Fruit fly (Drosophila melanogaster) whole organism, embryonic: Measurements from ENCODE around the gene CG15543.

Experiments
- Abd-B ChIP-seq: fragments of 200-800 bp; sonication (Bioruptor generic); optimal IDR thresholded peaks from 2 replicates; lab custom pipeline; 2018; ENCODE audit warnings: missing biosample characterization, mild to moderate bottlenecking, missing genetic modification characterization, moderate library complexity
- BEAF-32 ChIP-seq: fragments of 200-800 bp; sonication (Bioruptor generic); optimal IDR thresholded peaks from 3 replicates; lab custom pipeline; 2017; ENCODE audit warnings: missing biosample characterization, missing genetic modification characterization, mild to moderate bottlenecking, moderate library complexity, missing genetic modification reagents
- CG10209 ChIP-seq: fragments of 200-800 bp; sonication (Bioruptor generic); optimal IDR thresholded peaks from 3 replicates; lab custom pipeline; 2017; ENCODE audit warnings: missing biosample characterization, mild to moderate bottlenecking, missing genetic modification characterization, missing genetic modification reagents
- CG10543 ChIP-seq: fragments of 200-800 bp; sonication (Bioruptor generic); optimal IDR thresholded peaks from 3 replicates; lab custom pipeline; 2017; ENCODE audit warnings: missing biosample characterization, mild to moderate bottlenecking, missing genetic modification characterization, moderate library complexity
- CG10654 ChIP-seq: fragments of 200-800 bp; sonication (Bioruptor generic); optimal IDR thresholded peaks from 2 replicates; lab custom pipeline; 2016; ENCODE audit warnings: missing biosample characterization, missing genetic modification characterization
- CG11696 ChIP-seq: fragments of 200-800 bp; sonication (Bioruptor generic); IDR thresholded peaks from 2 replicates; pipeline ENCODE4 v1.3.6; 2022; ENCODE audit warnings: missing biosample characterization, missing genetic modification characterization
- CG13424 ChIP-seq: fragments of 200-800 bp; sonication (Bioruptor generic); optimal IDR thresholded peaks from 2 replicates; lab custom pipeline; 2019; ENCODE audit warnings: missing biosample characterization, mild to moderate bottlenecking, missing genetic modification characterization, moderate library complexity
- CG1529 ChIP-seq: fragments of 200-800 bp; sonication (Bioruptor generic); optimal IDR thresholded peaks from 3 replicates; lab custom pipeline; 2018; ENCODE audit warnings: missing biosample characterization, missing genetic modification characterization
- CG17385 ChIP-seq: fragments of 200-800 bp; sonication (Bioruptor generic); optimal IDR thresholded peaks from 3 replicates; lab custom pipeline; 2018; ENCODE audit warnings: missing biosample characterization, mild to moderate bottlenecking, missing genetic modification characterization
- CG18011 ChIP-seq: fragments of 200-800 bp; sonication (Bioruptor generic); optimal IDR thresholded peaks from 2 replicates; lab custom pipeline; 2017; ENCODE audit warnings: missing biosample characterization, missing genetic modification characterization, mild to moderate bottlenecking, moderate library complexity, missing genotype
- CG31388 ChIP-seq: fragments of 200-800 bp; sonication (Bioruptor generic); optimal IDR thresholded peaks from 2 replicates; lab custom pipeline; 2016; ENCODE audit warnings: missing biosample characterization, missing genetic modification characterization
- CG33213 ChIP-seq: fragments of 200-800 bp; sonication (Bioruptor generic); optimal IDR thresholded peaks from 3 replicates; lab custom pipeline; 2016; ENCODE audit warnings: missing biosample characterization, missing genetic modification characterization
- CG3838 ChIP-seq: fragments of 200-800 bp; sonication (Bioruptor generic); optimal IDR thresholded peaks from 3 replicates; lab custom pipeline; 2016; ENCODE audit warnings: missing biosample characterization, missing genetic modification characterization
- CG42726 ChIP-seq: fragments of 200-800 bp; sonication (Bioruptor generic); IDR thresholded peaks from 2 replicates; pipeline ENCODE4 v1.3.6; 2022; ENCODE audit warnings: missing biosample characterization, missing genetic modification characterization; ENCODE audit not compliant: partially characterized antibody
- CG4854 ChIP-seq: fragments of 200-800 bp; sonication (Bioruptor generic); optimal IDR thresholded peaks from 2 replicates; lab custom pipeline; 2016; ENCODE audit warnings: missing biosample characterization, missing genetic modification characterization, inconsistent platforms
- CG5245 ChIP-seq: fragments of 200-800 bp; sonication (Bioruptor generic); optimal IDR thresholded peaks from 3 replicates; lab custom pipeline; 2016; ENCODE audit warnings: missing biosample characterization, missing genetic modification characterization
- CG6813 ChIP-seq: fragments of 200-800 bp; sonication (Bioruptor generic); optimal IDR thresholded peaks from 2 replicates; lab custom pipeline; 2017; ENCODE audit warnings: missing biosample characterization, missing genetic modification characterization, mild to moderate bottlenecking, moderate library complexity, missing genetic modification reagents
- CG7271 ChIP-seq: fragments of 200-800 bp; sonication (Bioruptor generic); optimal IDR thresholded peaks from 2 replicates; lab custom pipeline; 2018; ENCODE audit warnings: missing biosample characterization, mild to moderate bottlenecking, missing genetic modification characterization, moderate library complexity
- CG8281 ChIP-seq: fragments of 200-800 bp; sonication (Bioruptor generic); optimal IDR thresholded peaks from 2 replicates; lab custom pipeline; 2018; ENCODE audit warnings: missing biosample characterization, mild to moderate bottlenecking, missing genetic modification characterization, moderate library complexity
- CG8478 ChIP-seq: fragments of >200 bp; optimal IDR thresholded peaks from 2 replicates; lab custom pipeline; 2018
- E2f2 ChIP-seq: fragments of 200-800 bp; sonication (Bioruptor generic); IDR thresholded peaks from 2 replicates; pipeline ENCODE4 v1.3.6; 2022; ENCODE audit warnings: missing biosample characterization, missing genetic modification characterization
- Fer2 ChIP-seq: fragments of 200-800 bp; sonication (Bioruptor generic); optimal IDR thresholded peaks from 2 replicates; lab custom pipeline; 2018; ENCODE audit warnings: missing biosample characterization, mild to moderate bottlenecking, missing genetic modification characterization, moderate library complexity
- H15 ChIP-seq: fragments of 200-800 bp; sonication (Bioruptor generic); IDR thresholded peaks from 3 replicates; pipeline ENCODE4 v1.3.6; 2022; ENCODE audit warnings: missing biosample characterization, missing genetic modification characterization
- HLH4C ChIP-seq: fragments of 200-800 bp; sonication (Bioruptor generic); IDR thresholded peaks from 3 replicates; pipeline ENCODE4 v1.3.6; 2022; ENCODE audit warnings: missing biosample characterization, missing genetic modification characterization; ENCODE audit not compliant: partially characterized antibody
- Hr3 ChIP-seq: fragments of 200-800 bp; sonication (Bioruptor generic); optimal IDR thresholded peaks from 3 replicates; lab custom pipeline; 2016; ENCODE audit warnings: missing biosample characterization, missing genetic modification characterization
- Hr78 ChIP-seq, 2 experiments: fragments of 200-800 bp in 1 of 2; fragments of >200 bp in 1 of 2; sonication (Bioruptor generic) in 1 of 2; optimal IDR thresholded peaks; 2 replicates each; lab custom pipeline; 2017 to 2019; ENCODE audit warnings: missing biosample characterization in 2 of 2, missing genetic modification characterization in 2 of 2, mild to moderate bottlenecking in 1 of 2, moderate library complexity in 1 of 2
- Lim3 ChIP-seq: fragments of 200-800 bp; sonication (Bioruptor generic); IDR thresholded peaks from 2 replicates; pipeline ENCODE4 v1.3.6; 2022; ENCODE audit warnings: missing biosample characterization, missing genetic modification characterization
- MESR4 ChIP-seq: fragments of 200-800 bp; sonication (Bioruptor generic); optimal IDR thresholded peaks from 2 replicates; lab custom pipeline; 2018; ENCODE audit warnings: missing biosample characterization, mild to moderate bottlenecking, missing genetic modification characterization, moderate library complexity
- Max ChIP-seq: fragments of 200-800 bp; sonication (Bioruptor generic); optimal IDR thresholded peaks from 2 replicates; lab custom pipeline; 2016; ENCODE audit warnings: missing biosample characterization, mild to moderate bottlenecking, missing genetic modification characterization
- NC2β ChIP-seq: fragments of 200-800 bp; sonication (Bioruptor generic); optimal IDR thresholded peaks from 2 replicates; lab custom pipeline; 2016; ENCODE audit warnings: missing biosample characterization, missing genetic modification characterization
- Nf-YA ChIP-seq: fragments of 200-800 bp; sonication (Bioruptor generic); IDR thresholded peaks from 2 replicates; pipeline ENCODE4 v1.3.6; 2022; ENCODE audit warnings: missing biosample characterization, missing genetic modification characterization
- Oli ChIP-seq: fragments of 200-800 bp; sonication (Bioruptor generic); optimal IDR thresholded peaks from 2 replicates; lab custom pipeline; 2018; ENCODE audit warnings: missing biosample characterization, mild to moderate bottlenecking, missing genetic modification characterization, moderate library complexity
- Poxn ChIP-seq: fragments of 200-800 bp; sonication (Bioruptor generic); IDR thresholded peaks from 2 replicates; pipeline ENCODE4 v1.3.6; 2022; ENCODE audit warnings: missing biosample characterization, missing genetic modification characterization
- Ravus ChIP-seq: fragments of 200-800 bp; sonication (Bioruptor generic); IDR thresholded peaks from 2 replicates; pipeline ENCODE4 v1.3.6; 2022; ENCODE audit warnings: missing biosample characterization, missing genetic modification characterization
- TFAM ChIP-seq: fragments of 200-800 bp; sonication (Bioruptor generic); optimal IDR thresholded peaks from 2 replicates; lab custom pipeline; 2017; ENCODE audit warnings: missing biosample characterization, missing genetic modification characterization, inconsistent platforms
- bbx ChIP-seq: fragments of 200-800 bp; sonication (Bioruptor generic); IDR thresholded peaks from 2 replicates; pipeline ENCODE4 v1.3.6; 2022; ENCODE audit warnings: missing biosample characterization, missing genetic modification characterization; ENCODE audit not compliant: partially characterized antibody
- cg ChIP-seq: fragments of 200-800 bp; sonication (Bioruptor generic); optimal IDR thresholded peaks from 3 replicates; lab custom pipeline; 2019; ENCODE audit warnings: missing biosample characterization, mild to moderate bottlenecking, missing genetic modification characterization, moderate library complexity
- dysf ChIP-seq: fragments of 200-800 bp; sonication (Bioruptor generic); IDR thresholded peaks from 3 replicates; pipeline ENCODE4 v1.3.6; 2022; ENCODE audit warnings: missing biosample characterization, missing genetic modification characterization
- emc ChIP-seq: fragments of 200-800 bp; sonication (Bioruptor generic); optimal IDR thresholded peaks from 2 replicates; lab custom pipeline; 2016; ENCODE audit warnings: missing biosample characterization, missing genetic modification characterization
- ems ChIP-seq: fragments of 200-800 bp; sonication (Bioruptor generic); optimal IDR thresholded peaks from 3 replicates; lab custom pipeline; 2016; ENCODE audit warnings: missing biosample characterization, missing genetic modification characterization
- hb ChIP-seq: fragments of 200-800 bp; sonication (Bioruptor generic); IDR thresholded peaks from 3 replicates; pipeline ENCODE4 v1.3.6; 2022; ENCODE audit warnings: missing biosample characterization, missing genetic modification characterization; ENCODE audit not compliant: partially characterized antibody
- hbn ChIP-seq: fragments of 200-800 bp; sonication (Bioruptor generic); IDR thresholded peaks from 2 replicates; pipeline ENCODE4 v1.3.6; 2022; ENCODE audit warnings: missing biosample characterization, missing genetic modification characterization; ENCODE audit not compliant: partially characterized antibody
- insv ChIP-seq, 2 experiments: fragments of 200-800 bp; sonication (Bioruptor generic); optimal IDR thresholded peaks; 3 replicates each; lab custom pipeline; 2016 to 2018; ENCODE audit warnings: missing biosample characterization in 2 of 2, missing genetic modification characterization in 2 of 2
- knrl ChIP-seq: fragments of 200-800 bp; sonication (Bioruptor generic); IDR thresholded peaks from 3 replicates; pipeline ENCODE4 v1.3.6; 2022; ENCODE audit warnings: missing biosample characterization, missing genetic modification characterization; ENCODE audit not compliant: partially characterized antibody
- luna ChIP-seq: fragments of 200-800 bp; sonication (Bioruptor generic); optimal IDR thresholded peaks from 2 replicates; lab custom pipeline; 2016; ENCODE audit warnings: missing biosample characterization, missing genetic modification characterization
- phol ChIP-seq: fragments of 200-800 bp; sonication (Bioruptor generic); optimal IDR thresholded peaks from 3 replicates; lab custom pipeline; 2018; ENCODE audit warnings: missing biosample characterization, mild to moderate bottlenecking, missing genetic modification characterization, moderate library complexity
- pzg ChIP-seq: fragments of 200-800 bp; sonication (Bioruptor generic); optimal IDR thresholded peaks from 3 replicates; lab custom pipeline; 2018; ENCODE audit warnings: missing biosample characterization, mild to moderate bottlenecking, missing genetic modification characterization, moderate library complexity
- scrt ChIP-seq: fragments of 200-800 bp; sonication (Bioruptor generic); optimal IDR thresholded peaks from 2 replicates; lab custom pipeline; 2018; ENCODE audit warnings: missing biosample characterization, mild to moderate bottlenecking, missing genetic modification characterization, moderate library complexity
- zfh1 ChIP-seq: fragments of 200-800 bp; sonication (Bioruptor generic); IDR thresholded peaks from 3 replicates; pipeline ENCODE4 v1.3.6; 2022; ENCODE audit warnings: missing biosample characterization, missing genetic modification characterization

CG15543 gene

DNA sequence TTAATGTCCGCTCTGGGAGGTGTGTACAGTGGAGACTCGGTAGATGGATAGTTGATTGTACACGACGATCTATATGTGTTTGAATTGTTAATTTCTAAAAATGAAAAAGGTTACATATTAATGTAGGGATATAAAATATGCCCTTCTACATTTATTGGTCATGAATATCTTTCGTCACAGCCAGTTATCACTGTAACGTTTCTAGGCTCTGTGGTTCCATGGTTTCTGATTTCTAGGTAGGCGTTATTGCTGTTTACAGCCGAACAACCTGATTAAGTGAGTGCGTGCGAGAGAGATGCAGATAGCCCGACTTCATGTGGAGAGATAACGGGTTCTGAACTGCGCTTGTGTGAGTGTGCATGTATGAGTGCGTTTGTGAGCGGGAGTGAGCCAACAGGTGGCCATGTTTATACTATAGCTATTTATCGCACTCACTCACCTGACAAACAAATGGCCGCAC, 39.0 kb downstream of the CG15543 start (continued):
- TF ChIP-seq Ravus (GFP tag; lab: Robert Waterston, UW) (peak; percentile 78), CG13424 (peak; percentile 95), insv (GFP tag; optimal IDR thresholded peaks at IDR 0.05; lab: Kevin White, UChicago) (peak; percentile 10 to 39), luna (GFP tag; lab: Kevin White, UChicago) (peak; percentile 87), CG10209 (peak; percentile 93), phol (tag; lab: Kevin White, UChicago) (peak; percentile 94), CG8478 (peak; percentile 87), Poxn (GFP tag; lab: Robert Waterston, UW) (peak; percentile 80), hbn (GFP tag; lab: Robert Waterston, UW) (no peak), HLH4C (no peak), Abd-B (GFP tag; lab: Kevin White, UChicago) (peak; percentile 95), knrl (no peak; the same call in 2 of the 3 replicates), CG11696 (GFP tag; lab: Robert Waterston, UW) (peak; percentile 82), CG4854 (peak; percentile 88), scrt (peak; percentile 84), CG8281 (no peak), CG42726 (GFP tag; lab: Robert Waterston, UW) (no peak), Lim3 (GFP tag; lab: Robert Waterston, UW) (no peak), CG33213 (GFP tag; lab: Kevin White, UChicago) (peak; percentile 94), H15 (peak; percentile 94), Hr3 (peak; percentile 92), CG7271 (peak; percentile 82), TFAM (GFP tag; lab: Kevin White, UChicago) (no peak), CG10543 (peak; percentile 91), CG5245 (GFP tag; lab: Kevin White, UChicago) (peak; percentile 95), CG18011 (GFP tag; lab: Kevin White, UChicago) (peak; percentile 71), BEAF-32 (GFP tag; lab: Kevin White, UChicago) (no peak), Nf-YA (peak; percentile 88), emc (peak; percentile 70), CG31388 (GFP tag; lab: Kevin White, UChicago) (peak; percentile 89), pzg (peak; percentile 11), NC2β (GFP tag; lab: Kevin White, UChicago) (peak; percentile 93), Fer2 (tag; lab: Kevin White, UChicago) (peak; percentile 84), CG17385 (GFP tag; lab: Kevin White, UChicago) (peak; percentile 88), zfh1 (GFP tag; lab: Robert Waterston, UW) (peak; percentile 98), ems (GFP tag; lab: Kevin White, UChicago) (peak; percentile 90), dysf (GFP tag; lab: Robert Waterston, UW) (peak; percentile 96), cg (GFP tag; lab: Kevin White, UChicago) (peak; percentile 96), hb (GFP tag; lab: Robert Waterston, UW) (no peak), E2f2 (peak; percentile 77), CG3838 (GFP tag; lab: Kevin White, UChicago) (peak; percentile 66), Max (GFP tag; lab: Kevin White, UChicago) (peak; percentile 90), MESR4 (GFP tag; lab: Kevin White, UChicago) (peak; percentile 36), bbx (GFP tag; lab: Robert Waterston, UW) (no peak), Oli (peak; percentile 93), CG1529 (GFP tag; lab: Kevin White, UChicago) (peak; percentile 88), CG10654 (GFP tag; lab: Kevin White, UChicago) (peak; percentile 90), CG6813 (GFP tag; lab: Kevin White, UChicago) (peak; percentile 90), Hr78 (GFP tag; optimal IDR thresholded peaks at IDR 0.05; lab: Kevin White, UChicago) (peak in 1 of 2 experiments; percentile 71)
